Worm (Caenorhabditis elegans): Measurements from ENCODE around the gene rpl-11.1.
A peak's percentile ranks its signal among the peaks of the same experiment; 100 is the strongest.
"Not testable (repeated sequence)": the region's sequence is repeated elsewhere in the genome, so short reads cannot be mapped to it uniquely, and the experiment has no call there.

rpl-11.1 gene

DNA sequence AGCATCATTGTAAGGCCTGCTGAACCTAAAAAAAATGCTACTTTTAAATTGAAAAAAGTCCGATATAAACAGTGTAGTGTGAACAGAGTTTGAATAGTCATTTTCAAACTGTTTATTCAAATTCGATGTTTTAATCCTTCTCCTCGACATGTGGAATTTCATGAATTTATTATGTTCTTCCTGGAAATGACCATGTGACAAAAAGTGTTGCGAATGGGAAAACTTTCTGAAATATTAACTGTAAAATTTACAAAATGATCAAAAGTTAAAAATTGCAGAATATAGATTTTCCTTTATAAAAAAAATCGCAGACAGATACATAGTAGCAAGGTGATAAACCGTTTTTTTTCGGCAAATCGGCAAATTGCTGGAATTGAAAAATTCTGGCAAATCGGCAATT, 19.5 kb upstream of the rpl-11.1 start, which contains the start of gene T22F3.8:
Gene T22F3.8, minus strand, starts transcription at position 101 of the 400 bp plus-strand sequence.
- TF ChIP-seq him-1 (tag; optimal IDR thresholded peaks at IDR 0.05) (no peak), dao-5 (tag; optimal IDR thresholded peaks at IDR 0.05) (no peak), W03F9.2 (tag; optimal IDR thresholded peaks at IDR 0.05) (no peak)

- no peak for TF ChIP-seq dao-5 (tag; optimal IDR thresholded peaks at IDR 0.05)
- TF ChIP-seq W03F9.2 (tag; optimal IDR thresholded peaks at IDR 0.05), result no peak
- TF ChIP-seq him-1 (tag; optimal IDR thresholded peaks at IDR 0.05), result no peak
Measured at ce11 chrV:3600570-3600969, 14.7 kb upstream of the rpl-11.1 start, which contains the start of gene T22F3.7. TSS of gene T22F3.7 (minus strand) at chrV:3600670.

DNA sequence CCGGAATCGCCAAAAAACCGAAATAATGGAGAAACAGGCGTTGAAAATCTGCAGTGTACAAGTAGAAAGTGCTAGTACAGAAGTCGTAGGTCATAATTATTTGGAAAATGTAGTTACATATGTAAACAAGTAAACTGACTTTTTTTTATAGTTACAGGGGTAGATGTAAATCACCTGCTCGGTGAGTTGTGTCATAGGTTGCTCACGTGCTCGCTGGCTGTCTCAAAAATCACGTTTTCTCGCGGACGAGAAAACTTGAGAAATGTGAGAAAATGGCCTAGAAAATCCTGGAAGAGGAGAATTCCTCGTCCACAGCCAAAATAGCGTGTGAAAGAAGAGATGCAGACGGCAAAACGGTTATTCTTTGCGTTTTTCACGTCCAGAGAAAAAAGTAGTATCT, 11.2 kb upstream of the rpl-11.1 start, which contains the start of gene srh-212:
Gene srh-212, minus strand, starts transcription at position 101 of the 400 bp plus-strand sequence.
- not testable (repeated sequence) for TF ChIP-seq dao-5, W03F9.2, him-1 (tag; optimal IDR thresholded peaks at IDR 0.05)

DNA sequence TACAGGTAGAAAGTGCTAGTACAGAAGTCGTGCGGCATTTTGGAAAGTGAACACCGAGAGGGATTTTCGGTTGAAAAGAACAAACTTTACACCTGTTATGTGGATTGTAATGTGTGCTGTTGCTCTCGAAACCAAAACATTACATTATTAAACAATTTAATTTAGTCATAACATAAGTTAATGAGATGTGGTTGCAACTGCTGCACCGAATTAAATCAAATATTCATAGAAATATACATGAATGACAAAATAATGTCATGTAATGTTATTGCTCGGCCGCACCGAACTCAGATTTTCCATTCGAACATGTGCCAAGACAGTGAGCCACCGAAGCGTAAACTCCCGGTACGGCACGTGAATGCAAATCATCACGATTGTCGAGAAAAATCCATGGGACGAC, 9.1 kb upstream of the rpl-11.1 start, which contains the start of gene srh-213:
Gene srh-213, minus strand, starts transcription at position 101 of the 400 bp plus-strand sequence.
- TF ChIP-seq W03F9.2 (tag; optimal IDR thresholded peaks at IDR 0.05), result no peak
- no peak for TF ChIP-seq dao-5 (tag; optimal IDR thresholded peaks at IDR 0.05)
- no peak for TF ChIP-seq him-1 (tag; optimal IDR thresholded peaks at IDR 0.05)

ce11 chrV:3592099-3592498, 6.2 kb upstream of the rpl-11.1 start, which contains the start of gene T22F3.12:
TSS of gene T22F3.12 (minus strand) at chrV:3592199.
- TF ChIP-seq him-1 (tag; optimal IDR thresholded peaks at IDR 0.05) (no peak), dao-5 (tag; optimal IDR thresholded peaks at IDR 0.05) (no peak), W03F9.2 (tag; optimal IDR thresholded peaks at IDR 0.05) (no peak)

ce11 chrV:3588223-3588622, 2.4 kb upstream of the rpl-11.1 start:
- TF ChIP-seq him-1 (tag; optimal IDR thresholded peaks at IDR 0.05), result no peak
- TF ChIP-seq dao-5 (tag; optimal IDR thresholded peaks at IDR 0.05), result no peak
- no peak for TF ChIP-seq W03F9.2 (tag; optimal IDR thresholded peaks at IDR 0.05)

- TF ChIP-seq W03F9.2 (tag; optimal IDR thresholded peaks at IDR 0.05) (no peak), dao-5 (tag; optimal IDR thresholded peaks at IDR 0.05) (no peak), him-1 (tag; optimal IDR thresholded peaks at IDR 0.05) (no peak)
Measured at ce11 chrV:3587633-3588032, 1.8 kb upstream of the rpl-11.1 start.

ce11 chrV:3585011-3585410, 853 bp downstream of the rpl-11.1 start:
- TF ChIP-seq W03F9.2 (tag; optimal IDR thresholded peaks at IDR 0.05), result no peak
- TF ChIP-seq him-1 (tag; optimal IDR thresholded peaks at IDR 0.05), result no peak
- TF ChIP-seq dao-5 (tag; optimal IDR thresholded peaks at IDR 0.05), result no peak

- TF ChIP-seq dao-5 (tag; optimal IDR thresholded peaks at IDR 0.05), result no peak
- no peak for TF ChIP-seq W03F9.2 (tag; optimal IDR thresholded peaks at IDR 0.05)
- TF ChIP-seq him-1 (tag; optimal IDR thresholded peaks at IDR 0.05), result no peak
Measured at ce11 chrV:3583622-3584021, 2.2 kb downstream of the rpl-11.1 start.

ce11 chrV:3582671-3583070, 3.2 kb downstream of the rpl-11.1 start:
- TF ChIP-seq dao-5 (tag; optimal IDR thresholded peaks at IDR 0.05) (no peak), him-1 (tag; optimal IDR thresholded peaks at IDR 0.05) (no peak), W03F9.2 (tag; optimal IDR thresholded peaks at IDR 0.05) (no peak)

DNA sequence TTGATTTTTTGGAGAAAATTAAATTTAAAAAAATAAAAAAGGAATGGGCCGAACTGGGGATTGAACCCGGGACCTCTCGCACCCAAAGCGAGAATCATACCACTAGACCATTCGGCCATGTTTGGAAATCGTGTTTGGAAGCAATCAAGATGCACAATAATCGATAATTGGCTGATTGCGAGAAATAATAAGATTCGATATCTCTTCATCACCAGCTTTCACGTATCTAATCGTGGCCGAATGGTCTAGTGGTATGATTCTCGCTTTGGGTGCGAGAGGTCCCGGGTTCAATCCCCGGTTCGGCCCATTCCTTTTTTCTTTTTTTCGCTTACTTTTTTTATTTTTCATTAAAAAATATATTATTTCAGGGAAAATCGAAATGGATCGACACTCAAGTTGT, 3.8 kb downstream of the rpl-11.1 start:
- TF ChIP-seq dao-5 (tag; optimal IDR thresholded peaks at IDR 0.05) (no peak), W03F9.2 (tag; optimal IDR thresholded peaks at IDR 0.05) (peak; percentile 32), him-1 (tag; optimal IDR thresholded peaks at IDR 0.05) (no peak)

- TF ChIP-seq dao-5 (tag; optimal IDR thresholded peaks at IDR 0.05) (no peak), him-1 (tag; optimal IDR thresholded peaks at IDR 0.05) (no peak), W03F9.2 (tag; optimal IDR thresholded peaks at IDR 0.05) (no peak)
Measured at ce11 chrV:3581643-3582042, 4.2 kb downstream of the rpl-11.1 start.

DNA sequence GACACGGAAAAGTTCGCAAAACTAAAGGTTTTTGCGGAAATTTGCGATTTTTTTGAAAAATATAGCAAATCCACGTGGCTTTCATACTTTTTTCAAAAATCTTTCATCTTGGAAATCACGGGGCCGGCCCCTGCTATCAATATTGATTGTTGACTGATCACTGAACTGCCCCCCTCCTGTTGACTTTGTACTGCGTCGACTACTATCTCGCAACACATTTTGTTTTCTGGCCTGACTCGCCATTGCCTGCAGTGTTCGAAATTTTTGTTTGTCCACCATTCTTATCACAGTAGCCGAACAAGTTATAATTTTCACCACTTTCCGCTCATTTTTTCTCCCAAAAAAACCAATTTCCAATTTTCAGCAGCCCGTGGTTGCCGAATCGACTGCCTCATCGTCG, 4.8 kb downstream of the rpl-11.1 start:
- TF ChIP-seq him-1 (tag; optimal IDR thresholded peaks at IDR 0.05) (no peak), dao-5 (tag; optimal IDR thresholded peaks at IDR 0.05) (no peak), W03F9.2 (tag; optimal IDR thresholded peaks at IDR 0.05) (no peak)

- TF ChIP-seq him-1 (tag; optimal IDR thresholded peaks at IDR 0.05) (no peak), W03F9.2 (tag; optimal IDR thresholded peaks at IDR 0.05) (no peak), dao-5 (tag; optimal IDR thresholded peaks at IDR 0.05) (no peak)
Measured at ce11 chrV:3580385-3580784, 5.5 kb downstream of the rpl-11.1 start.

DNA sequence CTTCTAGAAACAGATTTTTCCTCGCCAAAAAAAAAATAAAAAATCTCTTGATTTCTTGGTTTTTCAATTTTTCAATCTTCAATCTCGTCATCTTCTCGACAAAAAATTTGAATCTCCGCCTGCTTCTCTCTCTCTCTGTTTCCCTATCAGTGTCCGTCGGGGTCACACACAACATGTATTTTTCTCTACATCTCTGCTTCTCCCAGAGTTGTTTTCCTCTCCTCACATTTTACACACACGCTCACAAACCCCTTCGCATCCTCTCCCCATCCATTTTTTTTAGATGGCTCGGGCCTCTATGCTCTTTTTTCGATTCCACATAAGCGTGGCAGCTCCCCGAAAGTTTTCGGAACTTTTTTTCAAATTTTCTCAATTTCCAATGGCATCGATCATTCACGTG, 6.1 kb downstream of the rpl-11.1 start:
- no peak for TF ChIP-seq him-1 (tag; optimal IDR thresholded peaks at IDR 0.05)
- no peak for TF ChIP-seq dao-5 (tag; optimal IDR thresholded peaks at IDR 0.05)
- TF ChIP-seq W03F9.2 (tag; optimal IDR thresholded peaks at IDR 0.05), result peak; percentile 42
